Worm (Caenorhabditis elegans) whole organism, L2 larva: ENCODE results near the gene F35A5.8.

Experiments used
- Y55F3AM.14 ChIP-seq: fragments of 200-800 bp; sonication (Bioruptor generic); optimal IDR thresholded peaks from 2 replicates; lab custom pipeline; 2018; ENCODE audit warnings: mild to moderate bottlenecking, missing genetic modification characterization, missing compliant biosample characterization
- ama-1 ChIP-seq: fragments of 150-350 bp; optimal IDR thresholded peaks from 2 replicates; lab custom pipeline; 2018; ENCODE audit warnings: inconsistent platforms
- elt-1 ChIP-seq: fragments of 150-350 bp; optimal IDR thresholded peaks from 2 replicates; lab custom pipeline; 2014; ENCODE audit warnings: missing biosample characterization, missing genetic modification characterization
- lin-13 ChIP-seq: fragments of 150-350 bp; optimal IDR thresholded peaks from 2 replicates; lab custom pipeline; 2014; ENCODE audit warnings: missing biosample characterization, missing genetic modification reagents, missing genetic modification characterization
- nhr-77 ChIP-seq: fragments of 150-350 bp; optimal IDR thresholded peaks from 2 replicates; lab custom pipeline; 2014; ENCODE audit warnings: missing biosample characterization, missing genetic modification characterization
- ztf-1 ChIP-seq: fragments of 200-800 bp; sonication (Bioruptor generic); conservative IDR thresholded peaks from 2 replicates; pipeline ENCODE4 v1.3.6; 2022; ENCODE audit warnings: missing genetic modification characterization, missing compliant biosample characterization

ce11 chrX:3814827-3815226 lies 11.6 kb upstream of the F35A5.8 start:
- TF ChIP-seq elt-1 (tag; lab: Kevin White, UChicago) (no peak), Y55F3AM.14 (GFP tag; lab: Kevin White, UChicago) (no peak), ama-1 (no peak), lin-13 (GFP tag; lab: Kevin White, UChicago) (no peak), ztf-1 (GFP tag; lab: Robert Waterston, UW) (no peak), nhr-77 (no peak)
